Worm (Caenorhabditis elegans) whole organism, L4 larva: Measurements from ENCODE around the gene rei-2.

ENCODE experiments used
- D1046.2 ChIP-seq: fragments of 200-800 bp; sonication (Bioruptor generic); IDR thresholded peaks from 2 replicates; pipeline ENCODE4 v1.3.6; 2022; ENCODE audit warnings: missing genetic modification characterization, missing compliant biosample characterization
- madf-5 ChIP-seq, 2 experiments: fragments of 200-800 bp; sonication (Bioruptor generic); IDR thresholded peaks; 2 replicates each; pipeline ENCODE4 v1.3.6; 2022; ENCODE audit warnings: missing compliant biosample characterization in 2 of 2, missing genetic modification characterization in 2 of 2
- mdl-1 ChIP-seq, 2 experiments: fragments of 150-350 bp in 1 of 2; sonication (generic microtip) in 1 of 2; optimal IDR thresholded peaks; 2 replicates each; lab custom pipeline; 2014 to 2017; ENCODE audit warnings: missing biosample characterization in 2 of 2, missing genetic modification characterization in 2 of 2

DNA sequence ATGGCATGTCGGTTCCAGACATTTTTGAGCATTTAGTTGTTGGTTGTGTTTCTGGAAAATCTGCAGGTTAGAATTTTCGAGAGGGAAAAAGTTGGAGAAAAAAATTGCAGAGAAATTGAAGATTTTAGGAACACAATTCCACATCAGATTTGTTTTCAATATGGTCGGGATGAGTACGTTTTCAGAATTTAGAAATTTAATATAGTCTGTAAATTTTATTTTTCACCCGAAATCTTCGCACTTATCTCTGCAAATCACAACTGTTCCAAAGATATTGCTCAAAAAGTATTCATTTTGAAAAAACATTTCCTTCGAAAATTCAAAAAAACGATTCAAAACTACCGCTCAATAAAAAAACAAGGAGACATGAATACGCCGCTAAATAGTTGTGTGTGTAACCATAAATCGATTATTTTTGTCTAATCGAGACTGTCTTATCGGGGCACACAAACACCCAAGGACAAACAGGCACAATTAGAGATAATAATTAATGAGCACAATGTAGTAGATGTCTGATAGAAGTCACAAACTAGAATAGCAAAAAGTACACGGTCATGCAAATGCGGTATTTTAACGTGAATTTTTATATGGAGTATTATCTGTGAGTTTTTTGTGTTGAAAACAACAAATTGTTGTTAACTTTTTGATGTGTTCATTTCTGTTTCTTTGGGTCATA is 41.7 kb downstream of the rei-2 start, which contains the start of gene vpat-1:
- no peak for TF ChIP-seq mdl-1 (tag; optimal IDR thresholded peaks at IDR 0.05; lab: Kevin White, UChicago)
- no peak for TF ChIP-seq D1046.2 (GFP tag; lab: Robert Waterston, UW)
- no peak for TF ChIP-seq madf-5 (GFP tag; IDR thresholded peaks at IDR 0.05; lab: Robert Waterston, UW)
